Worm (Caenorhabditis elegans) whole organism, young adult: ENCODE results near the gene mab-10.

Experiments
- F23B12.7 ChIP-seq: sonication (generic microtip); optimal IDR thresholded peaks from 2 replicates; lab custom pipeline; 2017; ENCODE audit warnings: missing genetic modification characterization, mild to moderate bottlenecking, missing compliant biosample characterization, antibody characterized with exemption, moderate library complexity; ENCODE audit not compliant: insufficient read depth
- ama-1 ChIP-seq, 3 experiments: fragments of 150-350 bp in 1 of 3; sonication (generic microtip) in 2 of 3; optimal IDR thresholded peaks; 2 replicates each; lab custom pipeline; 2014 to 2018; ENCODE audit warnings: missing biosample characterization in 2 of 3, missing genetic modification characterization in 2 of 3, missing genetic modification reagents in 2 of 3

DNA sequence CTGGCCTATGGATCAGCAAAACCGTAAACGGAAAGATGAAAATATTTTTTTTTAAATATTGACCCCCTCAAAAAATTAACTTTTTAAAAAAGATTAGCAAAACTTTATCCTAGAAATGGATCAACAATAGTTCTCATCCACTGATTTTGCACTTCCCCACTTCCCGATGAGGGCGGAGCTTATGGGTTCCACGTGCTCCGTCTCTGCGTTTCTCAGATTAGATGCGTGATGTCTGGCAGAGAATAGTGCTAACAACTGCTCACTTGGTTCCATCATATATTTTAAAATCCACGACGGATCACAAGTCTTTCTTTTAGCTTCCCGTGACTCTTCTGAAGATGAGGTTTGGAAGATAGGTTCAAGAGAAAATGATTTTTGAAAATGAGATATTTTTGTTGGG, 30.5 kb downstream of the mab-10 start:
- TF ChIP-seq F23B12.7 = no peak
- no peak for TF ChIP-seq ama-1 (optimal IDR thresholded peaks at IDR 0.05; lab: Kevin White, UChicago)
- no peak for TF ChIP-seq ama-1 (GFP tag; optimal IDR thresholded peaks at IDR 0.05; lab: Kevin White, UChicago)
